Worm (Caenorhabditis elegans): ENCODE measurements around the gene T04A8.7.
"Not testable (repeated sequence)": the region's sequence is repeated elsewhere in the genome, so short reads cannot be mapped to it uniquely, and the experiment has no call there.

DNA sequence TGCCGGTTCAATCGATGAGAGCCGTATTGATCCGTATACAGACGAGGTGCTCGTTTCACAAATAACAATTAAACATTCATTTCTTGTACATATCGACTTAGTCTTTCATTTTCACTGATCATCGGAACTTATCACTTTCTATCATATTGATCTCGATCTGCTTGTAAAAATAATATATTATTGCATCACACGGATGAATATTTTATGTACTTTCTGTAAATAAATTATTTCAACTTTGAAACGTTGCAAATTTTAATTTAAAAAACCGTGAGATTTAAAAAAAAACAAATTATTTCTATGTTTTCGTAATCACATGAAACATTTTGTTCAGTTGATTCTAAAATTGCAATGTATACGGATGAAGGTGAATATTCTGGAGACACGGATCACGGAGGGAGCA lies 47.5 kb downstream of the T04A8.7 start, which contains the start of gene twk-6:
- not testable (repeated sequence) for TF ChIP-seq snpc-4 (tag; optimal IDR thresholded peaks at IDR 0.05); mml-1 (tag; optimal IDR thresholded peaks at IDR 0.05); unc-62 (GFP tag; optimal IDR thresholded peaks at IDR 0.05); egl-5 (tag; optimal IDR thresholded peaks at IDR 0.05); nhr-77 (tag; optimal IDR thresholded peaks at IDR 0.05)
